Worm (Caenorhabditis elegans) whole organism, mixed stage, embryonic: ENCODE results near the gene rsp-5.

Source experiments
- mep-1 ChIP-seq: fragments of 150-350 bp; optimal IDR thresholded peaks from 2 replicates; lab custom pipeline; 2017; ENCODE audit warnings: missing biosample characterization, missing genetic modification reagents, missing genetic modification characterization, inconsistent platforms
- snpc-4 ChIP-seq: fragments of 150-350 bp; optimal IDR thresholded peaks from 2 replicates; lab custom pipeline; 2014; ENCODE audit warnings: missing biosample characterization, missing genetic modification characterization
- unc-62 ChIP-seq: fragments of 150-350 bp; optimal IDR thresholded peaks from 2 replicates; lab custom pipeline; 2014; ENCODE audit warnings: missing biosample characterization, missing genetic modification reagents, missing genetic modification characterization

ce11 chrII:6486344-6486743 lies 3.6 kb upstream of the rsp-5 start:
- TF ChIP-seq snpc-4 (tag; lab: Kevin White, UChicago) (no peak), mep-1 (tag; lab: Kevin White, UChicago) (no peak), unc-62 (GFP tag; lab: Kevin White, UChicago) (peak; percentile 25)
